Worm (Caenorhabditis elegans) whole organism, young adult: ENCODE results near the gene nspc-13.

Experiments
- B0261.1 ChIP-seq: sonication (generic microtip); optimal IDR thresholded peaks from 2 replicates; lab custom pipeline; 2016; ENCODE audit warnings: mild to moderate bottlenecking, missing genetic modification characterization, moderate library complexity, missing compliant biosample characterization
- F10E7.11 ChIP-seq: sonication (generic microtip); optimal IDR thresholded peaks from 2 replicates; lab custom pipeline; 2017; ENCODE audit warnings: mild to moderate bottlenecking, missing genetic modification characterization, moderate library complexity, missing compliant biosample characterization
- F37B4.10 ChIP-seq: fragments of 200-800 bp; sonication (Bioruptor generic); IDR thresholded peaks from 2 replicates; pipeline ENCODE4 v1.3.6; 2022; ENCODE audit warnings: missing genetic modification characterization, missing compliant biosample characterization
- K11D2.4 ChIP-seq: fragments of 200-800 bp; sonication (Bioruptor generic); IDR thresholded peaks from 2 replicates; pipeline ENCODE4 v1.3.6; 2022; ENCODE audit warnings: missing genetic modification reagents, missing genetic modification characterization, missing compliant biosample characterization
- T07F8.4 ChIP-seq: sonication (generic microtip); optimal IDR thresholded peaks from 2 replicates; lab custom pipeline; 2016; ENCODE audit warnings: mild to moderate bottlenecking, missing genetic modification characterization, moderate library complexity, missing compliant biosample characterization
- T26A5.8 ChIP-seq: sonication (generic microtip); optimal IDR thresholded peaks from 2 replicates; lab custom pipeline; 2016; ENCODE audit warnings: missing genetic modification characterization, missing compliant biosample characterization
- Y95B8A.8 ChIP-seq: fragments of 200-800 bp; sonication (Bioruptor generic); IDR thresholded peaks from 2 replicates; pipeline ENCODE4 v1.3.6; 2022; ENCODE audit warnings: missing genetic modification reagents, missing genetic modification characterization, missing compliant biosample characterization
- akir-1 ChIP-seq: fragments of 200-800 bp; sonication (Bioruptor generic); optimal IDR thresholded peaks from 2 replicates; lab custom pipeline; 2018; ENCODE audit warnings: mild to moderate bottlenecking, missing genetic modification characterization, moderate library complexity, missing compliant biosample characterization
- aptf-2 ChIP-seq: fragments of 200-800 bp; sonication (Bioruptor generic); conservative IDR thresholded peaks from 2 replicates; pipeline ENCODE4 v1.3.6; 2022; ENCODE audit warnings: missing genetic modification reagents, missing genetic modification characterization, missing compliant biosample characterization
- attf-3 ChIP-seq: fragments of 200-800 bp; sonication (Bioruptor generic); conservative IDR thresholded peaks from 2 replicates; pipeline ENCODE4 v1.3.6; 2022; ENCODE audit warnings: missing genetic modification reagents, missing genetic modification characterization, missing compliant biosample characterization
- attf-5 ChIP-seq: fragments of 200-800 bp; sonication (Bioruptor generic); optimal IDR thresholded peaks from 2 replicates; lab custom pipeline; 2018; ENCODE audit warnings: mild to moderate bottlenecking, missing genetic modification characterization, missing compliant biosample characterization
- attf-6 ChIP-seq: fragments of 200-800 bp; sonication (Bioruptor generic); IDR thresholded peaks from 2 replicates; pipeline ENCODE4 v1.3.6; 2022; ENCODE audit warnings: missing genetic modification reagents, missing genetic modification characterization, missing compliant biosample characterization
- cebp-2 ChIP-seq: fragments of 200-800 bp; sonication (Bioruptor generic); IDR thresholded peaks from 2 replicates; pipeline ENCODE4 v1.3.6; 2022; ENCODE audit warnings: missing genetic modification characterization, missing compliant biosample characterization
- ceh-100 ChIP-seq: fragments of 200-800 bp; sonication (Bioruptor generic); IDR thresholded peaks from 2 replicates; pipeline ENCODE4 v1.3.6; 2022; ENCODE audit warnings: missing genetic modification reagents, missing genetic modification characterization, missing compliant biosample characterization
- dpl-1 ChIP-seq: fragments of 150-350 bp; optimal IDR thresholded peaks from 2 replicates; lab custom pipeline; 2014; ENCODE audit warnings: missing biosample characterization, missing genetic modification reagents, missing genetic modification characterization
- efl-1 ChIP-seq: fragments of 150-350 bp; optimal IDR thresholded peaks from 2 replicates; lab custom pipeline; 2014; ENCODE audit warnings: missing biosample characterization, missing genetic modification reagents, missing genetic modification characterization
- egl-18 ChIP-seq: fragments of 200-800 bp; sonication (Bioruptor generic); IDR thresholded peaks from 2 replicates; pipeline ENCODE4 v1.3.6; 2022; ENCODE audit warnings: missing genetic modification reagents, missing genetic modification characterization, missing compliant biosample characterization
- ekl-4 ChIP-seq: fragments of 200-800 bp; sonication (Bioruptor generic); IDR thresholded peaks from 2 replicates; pipeline ENCODE4 v1.3.6; 2022; ENCODE audit warnings: missing genetic modification reagents, missing genetic modification characterization, missing compliant biosample characterization
- gei-17 ChIP-seq: fragments of 200-800 bp; sonication (Bioruptor generic); optimal IDR thresholded peaks from 2 replicates; lab custom pipeline; 2018; ENCODE audit warnings: mild to moderate bottlenecking, missing genetic modification characterization, missing compliant biosample characterization
- hmg-1.2 ChIP-seq: fragments of 200-800 bp; sonication (Bioruptor generic); IDR thresholded peaks from 2 replicates; pipeline ENCODE4 v1.3.6; 2022; ENCODE audit warnings: missing genetic modification reagents, missing genetic modification characterization, missing compliant biosample characterization
- let-607 ChIP-seq, 2 experiments: fragments of 200-800 bp in 1 of 2; sonication (Bioruptor generic) in 1 of 2; sonication (generic microtip) in 1 of 2; optimal IDR thresholded peaks; 2 replicates each; lab custom pipeline; 2016 to 2018; ENCODE audit warnings: mild to moderate bottlenecking in 2 of 2, missing compliant biosample characterization in 2 of 2, missing genetic modification characterization in 2 of 2, moderate library complexity in 2 of 2, missing genotype in 1 of 2
- lin-35 ChIP-seq, 3 experiments: fragments of 150-350 bp in 2 of 3; sonication (generic microtip) in 1 of 3; optimal IDR thresholded peaks; 2 replicates each; lab custom pipeline; 2014 to 2018; ENCODE audit warnings: missing biosample characterization in 3 of 3, missing genetic modification characterization in 3 of 3, missing genetic modification reagents in 3 of 3
- lin-40 ChIP-seq: sonication (generic microtip); optimal IDR thresholded peaks from 2 replicates; lab custom pipeline; 2016; ENCODE audit warnings: missing genetic modification characterization, mild to moderate bottlenecking, missing compliant biosample characterization, missing genotype, missing genetic modification reagents
- lir-1 ChIP-seq: fragments of 200-800 bp; sonication (Bioruptor generic); conservative IDR thresholded peaks from 2 replicates; pipeline ENCODE4 v1.3.6; 2022; ENCODE audit warnings: missing genetic modification reagents, missing genetic modification characterization, missing compliant biosample characterization
- madf-3 ChIP-seq: fragments of 200-800 bp; sonication (Bioruptor generic); IDR thresholded peaks from 2 replicates; pipeline ENCODE4 v1.3.6; 2022; ENCODE audit warnings: missing genetic modification reagents, missing genetic modification characterization, missing compliant biosample characterization
- madf-6 ChIP-seq: fragments of 200-800 bp; sonication (Bioruptor generic); IDR thresholded peaks from 2 replicates; pipeline ENCODE4 v1.3.6; 2022; ENCODE audit warnings: missing genetic modification reagents, missing genetic modification characterization, missing compliant biosample characterization
- madf-8 ChIP-seq: fragments of 200-800 bp; sonication (Bioruptor generic); conservative IDR thresholded peaks from 2 replicates; pipeline ENCODE4 v1.3.6; 2022; ENCODE audit warnings: missing genetic modification reagents, missing genetic modification characterization, missing compliant biosample characterization
- mcd-1 ChIP-seq: fragments of 200-800 bp; sonication (Bioruptor generic); IDR thresholded peaks from 2 replicates; pipeline ENCODE4 v1.3.6; 2022; ENCODE audit warnings: missing genetic modification reagents, missing genetic modification characterization, missing compliant biosample characterization
- mel-28 ChIP-seq: sonication (generic microtip); optimal IDR thresholded peaks from 2 replicates; lab custom pipeline; 2016; ENCODE audit warnings: borderline replicate concordance, mild to moderate bottlenecking, missing genetic modification characterization, missing compliant biosample characterization
- nfyb-1 ChIP-seq: fragments of 200-800 bp; sonication (Bioruptor generic); IDR thresholded peaks from 2 replicates; pipeline ENCODE4 v1.3.6; 2022; ENCODE audit warnings: missing genetic modification reagents, missing genetic modification characterization, missing compliant biosample characterization
- nhr-179 ChIP-seq: sonication (generic microtip); optimal IDR thresholded peaks from 2 replicates; lab custom pipeline; 2016; ENCODE audit warnings: mild to moderate bottlenecking, missing genetic modification characterization, missing compliant biosample characterization
- nhr-27 ChIP-seq: fragments of 200-800 bp; sonication (Bioruptor generic); optimal IDR thresholded peaks from 2 replicates; lab custom pipeline; 2018; ENCODE audit warnings: mild to moderate bottlenecking, missing genetic modification characterization, moderate library complexity, missing compliant biosample characterization
- nhr-90 ChIP-seq: sonication (generic microtip); optimal IDR thresholded peaks from 2 replicates; lab custom pipeline; 2016; ENCODE audit warnings: missing genotype, mild to moderate bottlenecking, missing genetic modification characterization, missing compliant biosample characterization
- repo-1 ChIP-seq: sonication (generic microtip); optimal IDR thresholded peaks from 2 replicates; lab custom pipeline; 2017; ENCODE audit warnings: mild to moderate bottlenecking, missing genetic modification characterization, missing compliant biosample characterization
- snpc-3.4 ChIP-seq: sonication (generic microtip); optimal IDR thresholded peaks from 2 replicates; lab custom pipeline; 2017; ENCODE audit warnings: missing genetic modification characterization, mild to moderate bottlenecking, missing compliant biosample characterization, antibody characterized with exemption, moderate library complexity, missing genotype, missing genetic modification reagents
- somi-1 ChIP-seq: fragments of 200-800 bp; sonication (Bioruptor generic); optimal IDR thresholded peaks from 2 replicates; lab custom pipeline; 2018; ENCODE audit warnings: mild to moderate bottlenecking, missing genetic modification characterization, missing compliant biosample characterization
- sptf-2 ChIP-seq: fragments of 200-800 bp; sonication (Bioruptor generic); optimal IDR thresholded peaks from 2 replicates; lab custom pipeline; 2018; ENCODE audit warnings: mild to moderate bottlenecking, missing genetic modification characterization, missing compliant biosample characterization
- tbx-9 ChIP-seq: sonication (generic microtip); optimal IDR thresholded peaks from 2 replicates; lab custom pipeline; 2016; ENCODE audit warnings: borderline replicate concordance, missing genetic modification characterization, inconsistent platforms, missing compliant biosample characterization
- zfh-2 ChIP-seq: fragments of 200-800 bp; sonication (Bioruptor generic); conservative IDR thresholded peaks from 2 replicates; pipeline ENCODE4 v1.3.6; 2022; ENCODE audit warnings: missing genetic modification reagents, missing genetic modification characterization, missing compliant biosample characterization
- ztf-22 ChIP-seq: fragments of 200-800 bp; sonication (Bioruptor generic); optimal IDR thresholded peaks from 2 replicates; lab custom pipeline; 2018; ENCODE audit warnings: mild to moderate bottlenecking, missing genetic modification characterization, moderate library complexity, missing compliant biosample characterization
- ztf-25 ChIP-seq: fragments of 200-800 bp; sonication (Bioruptor generic); IDR thresholded peaks from 2 replicates; pipeline ENCODE4 v1.3.6; 2022; ENCODE audit warnings: missing genetic modification reagents, missing genetic modification characterization, missing compliant biosample characterization

Gene nspc-13

DNA sequence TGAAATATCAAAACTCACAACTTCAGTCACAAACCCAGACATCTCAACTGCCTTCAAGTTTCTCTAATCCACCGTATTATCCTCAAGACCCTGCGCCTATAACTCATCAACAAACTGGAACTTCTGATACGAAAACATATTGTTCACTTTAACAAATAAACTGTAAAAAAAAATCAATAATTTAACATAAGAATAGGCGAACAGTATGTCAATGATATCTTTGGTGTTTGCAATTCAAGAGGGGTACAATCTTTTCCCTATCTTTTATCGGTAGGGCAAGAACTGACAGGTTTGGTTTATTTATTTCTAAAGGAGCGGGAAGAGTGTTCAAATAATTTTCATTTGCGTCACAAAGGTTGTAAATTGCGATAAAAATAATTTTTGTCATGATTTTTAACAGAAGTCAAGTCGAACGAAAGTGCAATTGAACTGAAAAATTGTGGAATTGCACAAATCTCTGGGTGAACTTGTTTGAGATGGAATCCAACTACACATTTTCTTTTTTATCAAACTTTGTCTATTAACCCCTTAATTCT lies 5.8 kb downstream of the nspc-13 start (continued):
- TF ChIP-seq lin-40 (peak; percentile 100), aptf-2 (GFP tag; lab: Robert Waterston, UW) (no peak), F37B4.10 (GFP tag; lab: Robert Waterston, UW) (no peak), dpl-1 (GFP tag; lab: Kevin White, UChicago) (no peak), akir-1 (peak; percentile 70), F10E7.11 (tag; lab: Kevin White, UChicago) (peak; percentile 91), Y95B8A.8 (GFP tag; lab: Robert Waterston, UW) (no peak), mcd-1 (GFP tag; lab: Robert Waterston, UW) (peak; percentile 82), B0261.1 (tag; lab: Kevin White, UChicago) (peak; percentile 62), ztf-22 (GFP tag; lab: Kevin White, UChicago) (peak; percentile 67), nhr-179 (peak; percentile 81)

DNA sequence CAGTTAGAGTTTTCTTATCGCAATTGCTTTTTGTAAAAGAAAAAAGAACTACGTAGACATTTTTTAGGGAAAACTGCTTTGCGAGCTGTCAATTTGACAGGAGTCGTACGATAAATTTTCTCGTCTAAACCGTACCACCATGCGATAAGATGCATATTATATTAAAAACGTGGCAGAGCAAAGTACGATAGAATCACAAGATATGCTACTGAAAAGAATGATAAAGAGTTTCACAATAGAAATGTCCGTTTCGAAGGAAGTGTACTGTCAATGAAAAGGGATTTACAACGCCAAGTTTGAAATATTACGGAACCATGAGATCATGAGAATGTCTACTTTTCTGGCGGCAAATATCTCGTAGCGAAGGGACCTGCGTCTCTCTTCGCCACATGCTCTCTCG lies 7.6 kb downstream of the nspc-13 start, which contains the start of gene F19H6.5:
Gene F19H6.5 (minus strand): TSS at position 101 of the 400 bp plus-strand sequence.
- TF ChIP-seq hmg-1.2 (peak; percentile 27; the same call in 1 of the 2 replicates), akir-1 (no peak)

DNA sequence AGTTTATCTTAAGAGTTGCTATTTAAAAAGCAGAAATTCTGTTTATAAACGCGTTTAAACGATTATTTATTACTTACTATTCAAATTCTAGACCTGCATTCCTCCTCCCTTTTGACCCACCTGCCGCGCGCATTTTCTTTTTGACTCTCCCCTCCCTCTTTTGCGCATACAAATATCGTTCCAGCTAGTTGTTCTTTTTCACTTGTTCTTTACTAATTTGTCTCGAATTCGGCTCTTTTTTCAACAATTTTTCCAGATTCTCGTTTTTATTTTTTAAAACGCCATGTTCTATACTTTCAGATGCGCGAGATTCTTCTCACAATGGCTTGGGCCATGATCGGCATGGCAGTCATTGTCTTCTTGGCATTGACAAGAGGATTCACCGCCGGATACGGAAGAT lies 8.2 kb downstream of the nspc-13 start, which contains the start of gene F19H6.4:
Gene F19H6.4 (plus strand): TSS at position 301 of the 400 bp plus-strand sequence.
- TF ChIP-seq efl-1 (GFP tag; lab: Kevin White, UChicago) (peak; percentile 42), attf-3 (GFP tag; lab: Robert Waterston, UW) (no peak), gei-17 (no peak), madf-8 (0 out of 2 replicates have a peak, but pooled peaks have one; percentile 15), madf-6 (GFP tag; lab: Robert Waterston, UW) (peak; percentile 61; the same call in 1 of the 2 replicates), egl-18 (GFP tag; lab: Robert Waterston, UW) (no peak), dpl-1 (GFP tag; lab: Kevin White, UChicago) (no peak), nhr-90 (no peak)

DNA sequence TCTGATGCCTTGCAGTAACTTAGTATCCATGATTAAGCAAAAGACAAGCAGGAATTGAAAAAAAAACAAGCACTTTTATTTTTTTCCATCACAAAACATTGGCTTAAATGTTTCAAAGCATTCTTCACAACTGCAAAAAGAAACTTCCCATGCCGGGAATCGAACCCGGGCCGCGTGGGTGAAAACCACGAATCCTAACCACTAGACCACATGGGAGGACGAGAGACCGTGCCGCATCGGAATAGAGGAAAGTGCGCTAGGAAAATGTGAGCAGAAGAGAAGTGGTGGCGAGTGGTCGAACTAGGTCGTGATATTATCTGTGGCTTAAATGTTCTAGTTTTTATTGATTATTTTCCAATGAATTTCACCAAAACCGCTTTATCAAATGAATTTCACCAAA lies 10.3 kb downstream of the nspc-13 start:
- TF ChIP-seq madf-3 (GFP tag; lab: Robert Waterston, UW) = no peak
- TF ChIP-seq nhr-27 (tag; lab: Kevin White, UChicago) = no peak
- peak; percentile 69 for TF ChIP-seq nfyb-1
- no peak for TF ChIP-seq snpc-3.4
- TF ChIP-seq repo-1 (tag; lab: Kevin White, UChicago) = no peak
- peak; percentile 28 for TF ChIP-seq attf-5 (GFP tag; lab: Kevin White, UChicago)
- no peak for TF ChIP-seq let-607 (tag; optimal IDR thresholded peaks at IDR 0.05; lab: Kevin White, UChicago)
- peak; percentile 41; the same call in 1 of the 2 replicates for TF ChIP-seq ekl-4 (GFP tag; lab: Robert Waterston, UW)
- TF ChIP-seq F10E7.11 (tag; lab: Kevin White, UChicago) = no peak
- peak; percentile 55 for TF ChIP-seq madf-6 (GFP tag; lab: Robert Waterston, UW)
- TF ChIP-seq ceh-100 (GFP tag; lab: Robert Waterston, UW) = no peak
- TF ChIP-seq ztf-25 = 0 out of 2 replicates have a peak, but pooled peaks have one; percentile 46
- 0 out of 2 replicates have a peak, but pooled peaks have one; percentile 55 for TF ChIP-seq Y95B8A.8 (GFP tag; lab: Robert Waterston, UW)
- TF ChIP-seq zfh-2 (GFP tag; lab: Robert Waterston, UW) = 0 out of 2 replicates have a peak, but pooled peaks have one; percentile 31
- TF ChIP-seq nhr-179 = no peak
- no peak for TF ChIP-seq mel-28 (tag; lab: Kevin White, UChicago)
- TF ChIP-seq T07F8.4 (tag; lab: Kevin White, UChicago) = no peak
- 0 out of 2 replicates have a peak, but pooled peaks have one; percentile 34 for TF ChIP-seq attf-6 (GFP tag; lab: Robert Waterston, UW)
- peak; percentile 54 for TF ChIP-seq mcd-1 (GFP tag; lab: Robert Waterston, UW)
- TF ChIP-seq lin-35 (GFP tag; optimal IDR thresholded peaks at IDR 0.05; lab: Kevin White, UChicago) = no peak
- TF ChIP-seq K11D2.4 (GFP tag; lab: Robert Waterston, UW) = 0 out of 2 replicates have a peak, but pooled peaks have one; percentile 20
- TF ChIP-seq T26A5.8 (tag; lab: Kevin White, UChicago) = peak; percentile 6
- TF ChIP-seq efl-1 (GFP tag; lab: Kevin White, UChicago) = peak; percentile 6
- no peak for TF ChIP-seq sptf-2 (GFP tag; lab: Kevin White, UChicago)
- TF ChIP-seq lir-1 (GFP tag; lab: Robert Waterston, UW) = 0 out of 2 replicates have a peak, but pooled peaks have one; percentile 28
- no peak for TF ChIP-seq tbx-9 (tag; lab: Kevin White, UChicago)
- peak; percentile 31 for TF ChIP-seq somi-1 (GFP tag; lab: Kevin White, UChicago)
- no peak for TF ChIP-seq cebp-2 (GFP tag; lab: Robert Waterston, UW)
